Fruit fly (Drosophila melanogaster) whole organism, embryonic: ENCODE data around the gene sad.
A peak's percentile ranks its signal among the peaks of the same experiment; 100 is the strongest.

Experiments used
- Blimp-1 ChIP-seq: fragments of 200-800 bp; sonication (Bioruptor generic); optimal IDR thresholded peaks from 3 replicates; lab custom pipeline; 2018; ENCODE audit warnings: missing biosample characterization, missing genetic modification characterization, mild to moderate bottlenecking, moderate library complexity, missing genetic modification reagents
- CG10209 ChIP-seq: fragments of 200-800 bp; sonication (Bioruptor generic); optimal IDR thresholded peaks from 3 replicates; lab custom pipeline; 2017; ENCODE audit warnings: missing biosample characterization, mild to moderate bottlenecking, missing genetic modification characterization, missing genetic modification reagents
- CG13894 ChIP-seq: fragments of 200-800 bp; sonication (Bioruptor generic); optimal IDR thresholded peaks from 3 replicates; lab custom pipeline; 2018; ENCODE audit warnings: missing biosample characterization, mild to moderate bottlenecking, missing genetic modification characterization, moderate library complexity
- CG14050 ChIP-seq: fragments of 200-800 bp; sonication (Bioruptor generic); IDR thresholded peaks from 3 replicates; pipeline ENCODE4 v1.3.6; 2022; ENCODE audit warnings: missing biosample characterization, missing genetic modification characterization
- CG14860 ChIP-seq: fragments of 200-800 bp; sonication (Bioruptor generic); IDR thresholded peaks from 3 replicates; pipeline ENCODE4 v1.3.6; 2022; ENCODE audit warnings: missing biosample characterization, missing genetic modification characterization; ENCODE audit not compliant: partially characterized antibody
- CG15479 ChIP-seq: fragments of 200-800 bp; sonication (Bioruptor generic); optimal IDR thresholded peaks from 3 replicates; lab custom pipeline; 2019; ENCODE audit warnings: missing biosample characterization, mild to moderate bottlenecking, missing genetic modification characterization, moderate library complexity
- CG16779 ChIP-seq: fragments of 200-800 bp; sonication (Bioruptor generic); IDR thresholded peaks from 2 replicates; pipeline ENCODE4 v1.3.6; 2022; ENCODE audit warnings: missing biosample characterization, missing genetic modification characterization
- CG17359 ChIP-seq: fragments of 200-800 bp; sonication (Bioruptor generic); optimal IDR thresholded peaks from 3 replicates; lab custom pipeline; 2018; ENCODE audit warnings: missing biosample characterization, mild to moderate bottlenecking, missing genetic modification characterization, moderate library complexity
- CG2199 ChIP-seq: fragments of 200-800 bp; sonication (Bioruptor generic); IDR thresholded peaks from 3 replicates; pipeline ENCODE4 v1.3.6; 2022; ENCODE audit warnings: missing biosample characterization, missing genetic modification characterization
- CG2202 ChIP-seq: fragments of 200-800 bp; sonication (Bioruptor generic); optimal IDR thresholded peaks from 2 replicates; lab custom pipeline; 2018; ENCODE audit warnings: missing biosample characterization, mild to moderate bottlenecking, missing genetic modification characterization
- CG2712 ChIP-seq: fragments of 200-800 bp; optimal IDR thresholded peaks from 3 replicates; lab custom pipeline; 2019; ENCODE audit warnings: missing biosample characterization, mild to moderate bottlenecking, missing genetic modification characterization, moderate library complexity
- CG2889 ChIP-seq: fragments of 200-800 bp; sonication (Bioruptor generic); IDR thresholded peaks from 3 replicates; pipeline ENCODE4 v1.3.6; 2022; ENCODE audit warnings: missing biosample characterization, missing genetic modification characterization
- CG3407 ChIP-seq: fragments of 200-800 bp; sonication (Bioruptor generic); optimal IDR thresholded peaks from 2 replicates; lab custom pipeline; 2018; ENCODE audit warnings: missing biosample characterization, mild to moderate bottlenecking, missing genetic modification characterization
- CG3847 ChIP-seq: fragments of 200-800 bp; sonication (Bioruptor generic); IDR thresholded peaks from 2 replicates; pipeline ENCODE4 v1.3.6; 2022; ENCODE audit warnings: missing biosample characterization, missing genetic modification characterization
- CG7357 ChIP-seq: fragments of 200-800 bp; sonication (Bioruptor generic); IDR thresholded peaks from 3 replicates; pipeline ENCODE4 v1.3.6; 2022; ENCODE audit warnings: missing biosample characterization, missing genetic modification characterization
- CG8478 ChIP-seq: fragments of >200 bp; optimal IDR thresholded peaks from 2 replicates; lab custom pipeline; 2018
- CG9932 ChIP-seq: fragments of 200-800 bp; sonication (Bioruptor generic); IDR thresholded peaks from 2 replicates; pipeline ENCODE4 v1.3.6; 2022; ENCODE audit warnings: missing biosample characterization, missing genetic modification characterization
- Dbx ChIP-seq: fragments of 200-800 bp; sonication (Bioruptor generic); IDR thresholded peaks from 3 replicates; pipeline ENCODE4 v1.3.6; 2022; ENCODE audit warnings: missing biosample characterization, missing genetic modification characterization
- Deaf1 ChIP-seq: fragments of 200-800 bp; optimal IDR thresholded peaks from 3 replicates; lab custom pipeline; 2019; ENCODE audit warnings: missing biosample characterization, mild to moderate bottlenecking, missing genetic modification characterization, moderate library complexity
- Dip3 ChIP-seq: fragments of 200-800 bp; sonication (Bioruptor generic); optimal IDR thresholded peaks from 3 replicates; lab custom pipeline; 2016; ENCODE audit warnings: missing biosample characterization, missing genetic modification characterization
- Dref ChIP-seq: fragments of 200-800 bp; sonication (Bioruptor generic); IDR thresholded peaks from 2 replicates; pipeline ENCODE4 v1.3.6; 2022; ENCODE audit warnings: missing biosample characterization, missing genetic modification characterization
- ERR ChIP-seq: fragments of 200-800 bp; sonication (Bioruptor generic); optimal IDR thresholded peaks from 2 replicates; lab custom pipeline; 2016; ENCODE audit warnings: missing biosample characterization, missing genetic modification characterization
- Eip74EF ChIP-seq, 2 experiments: fragments of 200-800 bp in 1 of 2; fragments of >200 bp in 1 of 2; sonication (Bioruptor generic) in 1 of 2; optimal IDR thresholded peaks; 2 replicates each; lab custom pipeline; 2017 to 2019; ENCODE audit warnings: missing biosample characterization in 2 of 2, missing genetic modification characterization in 2 of 2, mild to moderate bottlenecking in 1 of 2, moderate library complexity in 1 of 2
- Med ChIP-seq: fragments of 200-800 bp; sonication (Bioruptor generic); peaks from one replicate; lab custom pipeline; 2016; ENCODE audit warnings: missing biosample characterization, missing genetic modification characterization, mild to moderate bottlenecking, inconsistent platforms, moderate library complexity
- Nf-YC ChIP-seq: fragments of 200-800 bp; optimal IDR thresholded peaks from 3 replicates; lab custom pipeline; 2019; ENCODE audit warnings: missing biosample characterization, mild to moderate bottlenecking, missing genetic modification characterization, moderate library complexity
- Optix ChIP-seq: fragments of 200-800 bp; sonication (Bioruptor generic); IDR thresholded peaks from 3 replicates; pipeline ENCODE4 v1.3.6; 2022; ENCODE audit warnings: missing biosample characterization, missing genetic modification characterization
- Rx ChIP-seq: fragments of 200-800 bp; sonication (Bioruptor generic); IDR thresholded peaks from 2 replicates; pipeline ENCODE4 v1.3.6; 2022; ENCODE audit warnings: missing biosample characterization, missing genetic modification characterization
- Scr ChIP-seq: fragments of 200-800 bp; sonication (Bioruptor generic); IDR thresholded peaks from 2 replicates; pipeline ENCODE4 v1.3.6; 2022; ENCODE audit warnings: missing biosample characterization, missing genetic modification characterization; ENCODE audit not compliant: partially characterized antibody
- Sox100B ChIP-seq: fragments of 200-800 bp; sonication (Bioruptor generic); optimal IDR thresholded peaks from 3 replicates; lab custom pipeline; 2018; ENCODE audit warnings: missing biosample characterization, mild to moderate bottlenecking, missing genetic modification characterization
- Sry-δ ChIP-seq: fragments of 200-800 bp; sonication (Bioruptor generic); optimal IDR thresholded peaks from 2 replicates; lab custom pipeline; 2016; ENCODE audit warnings: missing biosample characterization, missing genetic modification characterization
- Usf ChIP-seq: fragments of 200-800 bp; sonication (Bioruptor generic); optimal IDR thresholded peaks from 2 replicates; lab custom pipeline; 2017; ENCODE audit warnings: missing genotype, missing biosample characterization, missing genetic modification characterization
- abd-A ChIP-seq: fragments of 200-800 bp; sonication (Bioruptor generic); optimal IDR thresholded peaks from 3 replicates; lab custom pipeline; 2019; ENCODE audit warnings: missing biosample characterization, mild to moderate bottlenecking, missing genetic modification characterization, moderate library complexity
- ase ChIP-seq: fragments of 200-800 bp; sonication (Bioruptor generic); IDR thresholded peaks from 3 replicates; pipeline ENCODE4 v1.3.6; 2022; ENCODE audit warnings: missing biosample characterization, missing genetic modification characterization
- dimm ChIP-seq: fragments of 200-800 bp; sonication (Bioruptor generic); IDR thresholded peaks from 2 replicates; pipeline ENCODE4 v1.3.6; 2022; ENCODE audit warnings: missing biosample characterization, missing genetic modification characterization
- dpn ChIP-seq, 2 experiments: fragments of 200-800 bp; sonication (Bioruptor generic); optimal IDR thresholded peaks; 3 replicates each; lab custom pipeline; 2016; ENCODE audit warnings: missing biosample characterization in 2 of 2, missing genetic modification characterization in 2 of 2
- dysf ChIP-seq: fragments of 200-800 bp; sonication (Bioruptor generic); IDR thresholded peaks from 3 replicates; pipeline ENCODE4 v1.3.6; 2022; ENCODE audit warnings: missing biosample characterization, missing genetic modification characterization
- eve ChIP-seq, 2 experiments: fragments of >200 bp; optimal IDR thresholded peaks; 2 replicates each; lab custom pipeline; 2017; ENCODE audit warnings: missing biosample characterization in 2 of 2, missing genetic modification characterization in 2 of 2
- fd102C ChIP-seq: fragments of 200-800 bp; sonication (Bioruptor generic); optimal IDR thresholded peaks from 2 replicates; lab custom pipeline; 2018; ENCODE audit warnings: missing biosample characterization, mild to moderate bottlenecking, missing genetic modification characterization, moderate library complexity
- gem ChIP-seq: fragments of 200-800 bp; sonication (Bioruptor generic); optimal IDR thresholded peaks from 2 replicates; lab custom pipeline; 2019; ENCODE audit warnings: missing biosample characterization, mild to moderate bottlenecking, missing genetic modification characterization, moderate library complexity
- gfzf ChIP-seq: fragments of 200-800 bp; sonication (Bioruptor generic); optimal IDR thresholded peaks from 2 replicates; lab custom pipeline; 2016; ENCODE audit warnings: missing biosample characterization, mild to moderate bottlenecking, missing genetic modification characterization, moderate library complexity
- gro ChIP-seq: fragments of 200-800 bp; sonication (Bioruptor generic); optimal IDR thresholded peaks from 2 replicates; lab custom pipeline; 2016; ENCODE audit warnings: missing biosample characterization, missing genetic modification characterization
- gsb ChIP-seq: fragments of 200-800 bp; sonication (Bioruptor generic); IDR thresholded peaks from 2 replicates; pipeline ENCODE4 v1.3.6; 2022; ENCODE audit warnings: missing biosample characterization, missing genetic modification characterization
- oc ChIP-seq: fragments of 200-800 bp; sonication (Bioruptor generic); optimal IDR thresholded peaks from 2 replicates; lab custom pipeline; 2018; ENCODE audit warnings: missing biosample characterization, mild to moderate bottlenecking, missing genetic modification characterization, moderate library complexity
- pfk ChIP-seq: fragments of 200-800 bp; sonication (Bioruptor generic); optimal IDR thresholded peaks from 2 replicates; lab custom pipeline; 2018; ENCODE audit warnings: missing biosample characterization, mild to moderate bottlenecking, missing genetic modification characterization, moderate library complexity
- pnt ChIP-seq: fragments of 200-800 bp; sonication (Bioruptor generic); optimal IDR thresholded peaks from 3 replicates; lab custom pipeline; 2016; ENCODE audit warnings: missing biosample characterization, missing genetic modification characterization
- psq ChIP-seq: fragments of 200-800 bp; sonication (Bioruptor generic); optimal IDR thresholded peaks from 2 replicates; lab custom pipeline; 2017; ENCODE audit warnings: missing biosample characterization, missing genetic modification characterization
- pzg ChIP-seq: fragments of 200-800 bp; sonication (Bioruptor generic); optimal IDR thresholded peaks from 3 replicates; lab custom pipeline; 2018; ENCODE audit warnings: missing biosample characterization, mild to moderate bottlenecking, missing genetic modification characterization, moderate library complexity
- shn ChIP-seq: fragments of 200-800 bp; sonication (Bioruptor generic); optimal IDR thresholded peaks from 3 replicates; lab custom pipeline; 2016; ENCODE audit warnings: missing biosample characterization, missing genetic modification characterization

Gene sad

DNA sequence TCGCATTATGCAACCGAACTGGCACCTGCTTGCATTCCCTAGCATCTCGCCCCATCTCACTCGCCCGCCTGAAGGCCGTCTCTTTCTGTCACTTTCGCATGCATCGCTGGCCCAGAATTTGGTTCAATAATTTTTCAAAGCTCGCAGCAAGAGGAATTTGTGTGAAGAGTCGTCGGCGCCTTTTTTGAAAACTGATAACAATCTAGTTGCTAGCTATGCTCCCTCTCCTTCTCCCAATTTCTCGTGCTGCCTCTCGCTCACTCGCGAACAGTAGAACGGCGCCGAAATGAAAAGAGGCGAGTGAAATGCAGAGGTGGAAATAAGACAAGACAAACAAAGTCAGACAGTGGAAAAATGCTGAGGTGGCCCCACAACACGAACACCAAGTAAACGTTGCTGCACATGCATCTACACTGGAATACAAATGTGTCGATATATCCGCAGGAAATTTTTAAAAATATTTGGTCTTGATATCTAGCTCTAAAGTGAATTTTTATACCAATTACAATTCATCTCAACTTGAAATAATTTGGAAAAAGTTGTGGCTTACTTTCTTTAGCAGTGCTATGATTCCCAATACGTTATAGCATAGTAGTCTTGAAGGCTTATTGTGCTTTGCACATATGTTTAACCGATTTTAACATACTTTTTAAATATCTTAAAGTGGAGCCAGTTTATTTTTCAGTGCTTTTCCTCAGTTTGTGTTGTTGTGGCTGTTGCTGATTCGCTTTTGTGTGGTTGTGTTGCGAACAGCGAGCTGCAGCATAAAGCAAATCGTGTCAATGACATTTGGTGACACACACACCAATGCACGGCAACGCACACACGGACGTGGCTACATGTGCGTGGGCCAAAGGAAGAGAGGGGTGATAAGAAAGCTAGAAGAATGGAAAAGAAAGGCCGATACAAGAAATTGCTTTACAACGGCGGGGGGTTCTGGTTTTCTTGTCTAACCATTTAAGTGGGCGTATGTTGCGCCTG is 25.8 kb upstream of the sad start (continued):
- TF ChIP-seq Rx (peak; percentile 24; the same call in 1 of the 2 replicates), Usf (GFP tag; lab: Kevin White, UChicago) (peak; percentile 49), Dip3 (GFP tag; lab: Kevin White, UChicago) (no peak), gro (GFP tag; lab: Kevin White, UChicago) (no peak), ase (GFP tag; lab: Robert Waterston, UW) (peak; percentile 62; the same call in 1 of the 3 replicates), CG17359 (tag; lab: Kevin White, UChicago) (peak; percentile 83), CG13894 (no peak), Sox100B (GFP tag; lab: Kevin White, UChicago) (peak; percentile 91), fd102C (GFP tag; lab: Kevin White, UChicago) (no peak), CG2889 (no peak), dysf (peak; percentile 48; the same call in 1 of the 3 replicates), CG15479 (GFP tag; lab: Kevin White, UChicago) (no peak), abd-A (tag; lab: Kevin White, UChicago) (peak; percentile 25), gfzf (no peak), Dref (GFP tag; lab: Robert Waterston, UW) (no peak), eve (GFP tag; optimal IDR thresholded peaks at IDR 0.05; lab: Kevin White, UChicago) (peak in 1 of 2 experiments; percentile 96), CG7357 (peak; percentile 56; the same call in 2 of the 3 replicates), dpn (GFP tag; optimal IDR thresholded peaks at IDR 0.05; lab: Kevin White, UChicago) (peak; percentile 56 to 69), Nf-YC (tag; lab: Kevin White, UChicago) (peak; percentile 35), Optix (GFP tag; lab: Robert Waterston, UW) (0 out of 3 replicates have a peak, but pooled peaks have one; percentile 33), CG3847 (GFP tag; lab: Robert Waterston, UW) (0 out of 2 replicates have a peak, but pooled peaks have one; percentile 14), shn (GFP tag; lab: Kevin White, UChicago) (peak; percentile 79), gem (tag; lab: Kevin White, UChicago) (peak; percentile 93), Sry-δ (GFP tag; lab: Kevin White, UChicago) (peak; percentile 13), CG3407 (GFP tag; lab: Kevin White, UChicago) (peak; percentile 88), Dbx (GFP tag; lab: Robert Waterston, UW) (no peak), pfk (no peak), CG16779 (no peak), CG2199 (no peak), CG14860 (no peak), pnt (GFP tag; lab: Kevin White, UChicago) (peak; percentile 83), CG10209 (GFP tag; lab: Kevin White, UChicago) (peak; percentile 77), ERR (GFP tag; lab: Kevin White, UChicago) (no peak), Med (GFP tag; lab: Kevin White, UChicago) (peak; percentile 87), psq (GFP tag; lab: Kevin White, UChicago) (peak; percentile 63), dimm (GFP tag; lab: Robert Waterston, UW) (no peak), CG2202 (tag; lab: Kevin White, UChicago) (peak; percentile 88), Blimp-1 (GFP tag; lab: Kevin White, UChicago) (peak; percentile 90), CG9932 (GFP tag; lab: Robert Waterston, UW) (no peak), oc (tag; lab: Kevin White, UChicago) (peak; percentile 79), pzg (GFP tag; lab: Kevin White, UChicago) (no peak), CG14050 (GFP tag; lab: Robert Waterston, UW) (no peak), CG8478 (lab: Kevin White, UChicago) (no peak), CG2712 (tag; lab: Kevin White, UChicago) (peak; percentile 95), gsb (GFP tag; lab: Robert Waterston, UW) (no peak), Scr (no peak), Deaf1 (tag; lab: Kevin White, UChicago) (peak; percentile 52), Eip74EF (GFP tag; optimal IDR thresholded peaks at IDR 0.05; lab: Kevin White, UChicago) (peak in 1 of 2 experiments; percentile 90)
